Worm (Caenorhabditis elegans) whole organism, mixed stage, embryonic: ENCODE measurements around the gene F19C6.3.
A peak's percentile ranks its signal among the peaks of the same experiment; 100 is the strongest.

ENCODE experiments used
- bed-3 ChIP-seq: fragments of 200-800 bp; sonication (Bioruptor generic); optimal IDR thresholded peaks from 3 replicates; lab custom pipeline; 2018; ENCODE audit warnings: mild to moderate bottlenecking, missing genetic modification characterization, moderate library complexity, missing compliant biosample characterization
- blmp-1 ChIP-seq: fragments of 150-350 bp; optimal IDR thresholded peaks from 2 replicates; lab custom pipeline; 2014; ENCODE audit warnings: missing biosample characterization, missing genetic modification characterization
- ceh-39 ChIP-seq: fragments of 150-350 bp; optimal IDR thresholded peaks from 2 replicates; lab custom pipeline; 2014; ENCODE audit warnings: missing biosample characterization, missing genetic modification characterization
- ceh-43 ChIP-seq: fragments of 200-800 bp; sonication (Bioruptor generic); optimal IDR thresholded peaks from 2 replicates; lab custom pipeline; 2018; ENCODE audit warnings: mild to moderate bottlenecking, missing genetic modification characterization, moderate library complexity, missing compliant biosample characterization
- ceh-83 ChIP-seq: fragments of 200-800 bp; sonication (Bioruptor generic); optimal IDR thresholded peaks from 2 replicates; lab custom pipeline; 2018; ENCODE audit warnings: mild to moderate bottlenecking, missing genetic modification characterization, missing compliant biosample characterization
- ces-1 ChIP-seq: fragments of 150-350 bp; optimal IDR thresholded peaks from 2 replicates; lab custom pipeline; 2014; ENCODE audit warnings: missing biosample characterization, missing genetic modification reagents, missing genetic modification characterization
- cnd-1 ChIP-seq: fragments of 200-800 bp; sonication (Bioruptor generic); optimal IDR thresholded peaks from 2 replicates; lab custom pipeline; 2018; ENCODE audit warnings: mild to moderate bottlenecking, missing genetic modification characterization, missing compliant biosample characterization
- drap-1 ChIP-seq: fragments of 200-800 bp; sonication (Bioruptor generic); optimal IDR thresholded peaks from 3 replicates; lab custom pipeline; 2018; ENCODE audit warnings: mild to moderate bottlenecking, missing genetic modification characterization, missing compliant biosample characterization
- elt-3 ChIP-seq: fragments of 150-350 bp; optimal IDR thresholded peaks from 2 replicates; lab custom pipeline; 2014; ENCODE audit warnings: missing biosample characterization, missing genetic modification characterization
- flh-1 ChIP-seq: fragments of 200-800 bp; sonication (Bioruptor generic); optimal IDR thresholded peaks from 2 replicates; lab custom pipeline; 2018; ENCODE audit warnings: mild to moderate bottlenecking, missing genetic modification characterization, moderate library complexity, missing compliant biosample characterization
- ham-2 ChIP-seq: fragments of 200-800 bp; sonication (Bioruptor generic); optimal IDR thresholded peaks from 2 replicates; lab custom pipeline; 2018; ENCODE audit warnings: mild to moderate bottlenecking, missing genetic modification characterization, missing compliant biosample characterization
- hlh-1 ChIP-seq: fragments of 150-350 bp; optimal IDR thresholded peaks from 2 replicates; lab custom pipeline; 2014; ENCODE audit warnings: missing biosample characterization, missing genetic modification reagents, missing genetic modification characterization
- lin-13 ChIP-seq: fragments of 150-350 bp; optimal IDR thresholded peaks from 2 replicates; lab custom pipeline; 2014; ENCODE audit warnings: missing biosample characterization, missing genetic modification characterization
- lin-32 ChIP-seq: fragments of 200-800 bp; sonication (Bioruptor generic); optimal IDR thresholded peaks from 2 replicates; lab custom pipeline; 2018; ENCODE audit warnings: mild to moderate bottlenecking, missing genetic modification characterization, missing compliant biosample characterization
- lsy-2 ChIP-seq: fragments of 150-350 bp; optimal IDR thresholded peaks from 2 replicates; lab custom pipeline; 2014; ENCODE audit warnings: missing biosample characterization, missing genetic modification characterization
- mab-5 ChIP-seq: fragments of 150-350 bp; optimal IDR thresholded peaks from 2 replicates; lab custom pipeline; 2014; ENCODE audit warnings: missing biosample characterization, missing genetic modification characterization
- mep-1 ChIP-seq: fragments of 150-350 bp; optimal IDR thresholded peaks from 2 replicates; lab custom pipeline; 2017; ENCODE audit warnings: missing biosample characterization, missing genetic modification reagents, missing genetic modification characterization, inconsistent platforms
- mls-2 ChIP-seq: sonication (generic microtip); optimal IDR thresholded peaks from 2 replicates; lab custom pipeline; 2016; ENCODE audit warnings: mild to moderate bottlenecking, missing genetic modification characterization, moderate library complexity, missing compliant biosample characterization
- nhr-12 ChIP-seq: fragments of 150-350 bp; optimal IDR thresholded peaks from 2 replicates; lab custom pipeline; 2014; ENCODE audit warnings: missing biosample characterization, missing genetic modification characterization
- nhr-2 ChIP-seq: fragments of 150-350 bp; optimal IDR thresholded peaks from 2 replicates; lab custom pipeline; 2014; ENCODE audit warnings: missing biosample characterization, missing genetic modification characterization
- nhr-237 ChIP-seq: fragments of 150-350 bp; optimal IDR thresholded peaks from 2 replicates; lab custom pipeline; 2014; ENCODE audit warnings: missing biosample characterization, missing genetic modification characterization
- nhr-28 ChIP-seq: fragments of 150-350 bp; optimal IDR thresholded peaks from 2 replicates; lab custom pipeline; 2014; ENCODE audit warnings: missing biosample characterization, missing genetic modification characterization
- nhr-76 ChIP-seq: sonication (generic microtip); optimal IDR thresholded peaks from 2 replicates; lab custom pipeline; 2017; ENCODE audit warnings: missing biosample characterization, missing genetic modification characterization
- pha-4 ChIP-seq: fragments of 150-350 bp; optimal IDR thresholded peaks from 2 replicates; lab custom pipeline; 2018; ENCODE audit warnings: missing biosample characterization, missing genetic modification reagents, missing genetic modification characterization
- sem-2 ChIP-seq: fragments of 200-800 bp; sonication (Bioruptor generic); optimal IDR thresholded peaks from 2 replicates; lab custom pipeline; 2018; ENCODE audit warnings: mild to moderate bottlenecking, missing genetic modification characterization, missing compliant biosample characterization
- snpc-4 ChIP-seq: fragments of 150-350 bp; optimal IDR thresholded peaks from 2 replicates; lab custom pipeline; 2014; ENCODE audit warnings: missing biosample characterization, missing genetic modification characterization
- sptf-1 ChIP-seq: sonication (generic microtip); optimal IDR thresholded peaks from 2 replicates; lab custom pipeline; 2017; ENCODE audit warnings: mild to moderate bottlenecking, missing genetic modification characterization, moderate library complexity, missing compliant biosample characterization
- tbx-8 ChIP-seq: fragments of 200-800 bp; sonication (Bioruptor generic); optimal IDR thresholded peaks from 2 replicates; lab custom pipeline; 2018; ENCODE audit warnings: mild to moderate bottlenecking, missing genetic modification characterization, moderate library complexity, missing compliant biosample characterization
- unc-120 ChIP-seq: sonication (generic microtip); optimal IDR thresholded peaks from 2 replicates; lab custom pipeline; 2017; ENCODE audit warnings: missing genetic modification characterization, missing compliant biosample characterization; ENCODE audit not compliant: poor library complexity, severe bottlenecking
- unc-39 ChIP-seq: fragments of 150-350 bp; optimal IDR thresholded peaks from 2 replicates; lab custom pipeline; 2014; ENCODE audit warnings: missing biosample characterization, missing genetic modification characterization
- unc-62 ChIP-seq: fragments of 150-350 bp; optimal IDR thresholded peaks from 2 replicates; lab custom pipeline; 2014; ENCODE audit warnings: missing biosample characterization, missing genetic modification reagents, missing genetic modification characterization
- zip-8 ChIP-seq: fragments of 150-350 bp; optimal IDR thresholded peaks from 2 replicates; lab custom pipeline; 2014; ENCODE audit warnings: missing biosample characterization, missing genetic modification characterization
- ztf-11 ChIP-seq: fragments of 150-350 bp; optimal IDR thresholded peaks from 2 replicates; lab custom pipeline; 2014; ENCODE audit warnings: missing biosample characterization, missing genetic modification characterization

F19C6.3 gene

ce11 chrX:10026347-10026746 is 17.8 kb upstream of the F19C6.3 start:
- TF ChIP-seq unc-120 (tag; lab: Kevin White, UChicago), result peak; percentile 33
- TF ChIP-seq hlh-1 (tag; lab: Kevin White, UChicago), result peak; percentile 23
- no peak for TF ChIP-seq ceh-43
- TF ChIP-seq snpc-4 (tag; lab: Kevin White, UChicago), result no peak
- TF ChIP-seq ces-1 (GFP tag; lab: Kevin White, UChicago), result peak; percentile 61

ce11 chrX:10022016-10022415 is 13.5 kb upstream of the F19C6.3 start, which contains the start of gene F42G10.1:
F42G10.1 (minus strand) TSS chrX:10022166.
- TF ChIP-seq ceh-83 (GFP tag; lab: Kevin White, UChicago), result no peak
- no peak for TF ChIP-seq ztf-11 (tag; lab: Kevin White, UChicago)
- TF ChIP-seq ham-2, result no peak
- no peak for TF ChIP-seq lin-13
- no peak for TF ChIP-seq nhr-12 (tag; lab: Kevin White, UChicago)
- no peak for TF ChIP-seq ceh-39 (tag; lab: Kevin White, UChicago)
- no peak for TF ChIP-seq lin-32 (GFP tag; lab: Kevin White, UChicago)
- no peak for TF ChIP-seq unc-120 (tag; lab: Kevin White, UChicago)
- TF ChIP-seq nhr-28 (tag; lab: Kevin White, UChicago), result no peak
- TF ChIP-seq mep-1 (tag; lab: Kevin White, UChicago), result no peak
- no peak for TF ChIP-seq tbx-8 (GFP tag; lab: Kevin White, UChicago)
- TF ChIP-seq pha-4 (tag; lab: Kevin White, UChicago), result no peak
- no peak for TF ChIP-seq mls-2 (tag; lab: Kevin White, UChicago)
- TF ChIP-seq nhr-237 (tag; lab: Kevin White, UChicago), result no peak
- no peak for TF ChIP-seq drap-1
- TF ChIP-seq snpc-4 (tag; lab: Kevin White, UChicago), result no peak

ce11 chrX:10017975-10018654 is 9.6 kb upstream of the F19C6.3 start, which contains the start of gene F19C6.4:
F19C6.4 (minus strand) TSS chrX:10018025.
- TF ChIP-seq lin-13 (no peak), unc-120 (tag; lab: Kevin White, UChicago) (no peak), unc-62 (GFP tag; lab: Kevin White, UChicago) (no peak), lsy-2 (tag; lab: Kevin White, UChicago) (no peak), mep-1 (tag; lab: Kevin White, UChicago) (no peak), snpc-4 (tag; lab: Kevin White, UChicago) (no peak), nhr-28 (tag; lab: Kevin White, UChicago) (no peak), bed-3 (GFP tag; lab: Kevin White, UChicago) (no peak), ces-1 (GFP tag; lab: Kevin White, UChicago) (no peak), sem-2 (GFP tag; lab: Kevin White, UChicago) (no peak), hlh-1 (tag; lab: Kevin White, UChicago) (no peak), cnd-1 (no peak)

DNA sequence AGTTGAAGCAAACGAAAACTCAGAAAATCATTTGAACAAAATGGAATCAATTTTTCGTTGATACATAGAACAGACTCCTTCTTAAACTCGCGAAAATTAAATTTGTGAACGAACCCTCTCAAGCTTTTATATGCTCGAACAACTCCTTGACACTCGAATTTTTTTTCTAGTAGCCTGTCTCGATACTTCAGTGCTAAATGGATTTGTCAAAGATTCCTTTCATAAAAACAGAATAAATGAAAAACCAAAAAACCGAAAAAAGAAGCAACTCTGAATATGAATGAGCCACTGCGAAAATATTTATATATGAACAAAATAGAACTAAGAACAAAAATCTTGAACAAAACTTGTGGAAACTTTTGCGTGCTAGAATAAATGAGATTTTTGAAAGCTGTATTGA is 1.4 kb upstream of the F19C6.3 start:
- TF ChIP-seq ces-1 (GFP tag; lab: Kevin White, UChicago) (peak; percentile 55), ztf-11 (tag; lab: Kevin White, UChicago) (no peak)

ce11 chrX:10000635-10001034 is 7.9 kb downstream of the F19C6.3 start, which contains the start of gene F19C6.2:
F19C6.2 (plus strand) TSS chrX:10000935.
- no peak for TF ChIP-seq lin-32 (GFP tag; lab: Kevin White, UChicago)
- no peak for TF ChIP-seq nhr-76 (tag; lab: Kevin White, UChicago)
- no peak for TF ChIP-seq nhr-12 (tag; lab: Kevin White, UChicago)
- no peak for TF ChIP-seq mab-5
- TF ChIP-seq cnd-1, result no peak
- TF ChIP-seq, all 35 proteins: peak for 0

DNA sequence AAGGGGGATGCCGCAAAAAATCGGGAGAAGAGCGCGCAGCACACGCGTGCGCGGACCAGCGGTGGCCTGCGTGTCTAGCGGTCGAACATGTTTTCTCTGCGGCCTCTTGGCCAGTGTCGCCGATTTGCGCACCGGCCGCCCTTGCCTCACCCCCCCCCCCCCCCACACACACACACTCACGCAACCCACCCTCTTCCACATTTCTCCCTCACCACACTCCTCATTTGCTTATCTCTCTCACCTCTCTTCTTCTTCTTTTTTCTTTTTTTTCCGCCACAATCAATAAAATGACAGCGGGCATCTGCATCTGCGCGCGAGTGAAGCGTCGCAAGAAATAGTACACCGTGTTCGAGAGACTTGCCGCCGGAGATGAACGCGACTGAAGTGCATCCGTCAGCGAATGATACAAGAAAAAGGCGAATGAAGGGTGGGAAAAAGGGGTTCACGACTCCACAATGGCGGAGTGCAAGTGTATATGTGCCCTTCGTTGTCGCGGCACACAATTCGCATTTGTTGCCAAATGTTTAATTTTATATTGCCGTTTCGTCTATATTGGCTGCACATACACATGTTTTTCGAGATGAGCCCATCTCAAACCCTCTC is 8.9 kb downstream of the F19C6.3 start:
- TF ChIP-seq nhr-76 (tag; lab: Kevin White, UChicago) (no peak), ceh-39 (tag; lab: Kevin White, UChicago) (peak; percentile 50), sptf-1 (tag; lab: Kevin White, UChicago) (peak; percentile 91), bed-3 (GFP tag; lab: Kevin White, UChicago) (no peak), snpc-4 (tag; lab: Kevin White, UChicago) (no peak), cnd-1 (peak; percentile 29), lin-32 (GFP tag; lab: Kevin White, UChicago) (no peak), mls-2 (tag; lab: Kevin White, UChicago) (peak; percentile 90), ces-1 (GFP tag; lab: Kevin White, UChicago) (peak; percentile 36), ceh-43 (no peak), elt-3 (tag; lab: Kevin White, UChicago) (no peak), tbx-8 (GFP tag; lab: Kevin White, UChicago) (no peak), blmp-1 (no peak), nhr-28 (tag; lab: Kevin White, UChicago) (no peak), nhr-2 (tag; lab: Kevin White, UChicago) (peak; percentile 59), unc-39 (no peak), unc-62 (GFP tag; lab: Kevin White, UChicago) (peak; percentile 73), unc-120 (tag; lab: Kevin White, UChicago) (peak; percentile 77), hlh-1 (tag; lab: Kevin White, UChicago) (no peak), ztf-11 (tag; lab: Kevin White, UChicago) (peak; percentile 28), lsy-2 (tag; lab: Kevin White, UChicago) (no peak), ham-2 (peak; percentile 79), flh-1 (GFP tag; lab: Kevin White, UChicago) (no peak), mep-1 (tag; lab: Kevin White, UChicago) (peak; percentile 25), zip-8 (tag; lab: Kevin White, UChicago) (no peak), ceh-83 (GFP tag; lab: Kevin White, UChicago) (peak; percentile 56), pha-4 (tag; lab: Kevin White, UChicago) (peak; percentile 25), drap-1 (peak; percentile 76)
